Fruit fly (Drosophila melanogaster): Measurements from ENCODE around the gene CG13887.
A peak's percentile ranks its signal among the peaks of the same experiment; 100 is the strongest.

CG13887 gene

dm6 chr3L:815234-816200, 22.1 kb upstream of the CG13887 start:
- TF ChIP-seq Hr4 (GFP tag; optimal IDR thresholded peaks at IDR 0.05) (no peak), CG1621 (tag; optimal IDR thresholded peaks at IDR 0.05) (peak; percentile 81), CG15336 (GFP tag; IDR thresholded peaks at IDR 0.05) (0 out of 2 replicates have a peak, but pooled peaks have one; percentile 18), Eip78C (GFP tag) (peak; percentile 64), svp (GFP tag) (peak; percentile 47), CG16779 (tag; optimal IDR thresholded peaks at IDR 0.05) (no peak), eg (GFP tag; IDR thresholded peaks at IDR 0.05) (peak; percentile 37; the same call in 1 of the 3 replicates)

dm6 chr3L:817708-818107, 20.0 kb upstream of the CG13887 start:
- TF ChIP-seq CG11902 (GFP tag; optimal IDR thresholded peaks at IDR 0.05) (peak; percentile 34), Eip93F (GFP tag; optimal IDR thresholded peaks at IDR 0.05) (no peak), CG4318 (GFP tag; optimal IDR thresholded peaks at IDR 0.05) (no peak), net (GFP tag; optimal IDR thresholded peaks at IDR 0.05) (peak; percentile 36), CG11294 (GFP tag; IDR thresholded peaks at IDR 0.05) (no peak), CG10669 (GFP tag; optimal IDR thresholded peaks at IDR 0.05) (peak; percentile 37), CG7368 (GFP tag; optimal IDR thresholded peaks at IDR 0.05) (peak; percentile 1), CG9139 (GFP tag; optimal IDR thresholded peaks at IDR 0.05) (no peak), fkh (GFP tag; optimal IDR thresholded peaks at IDR 0.05) (no peak), CG10631 (GFP tag; optimal IDR thresholded peaks at IDR 0.05) (peak; percentile 50), CG3032 (tag; optimal IDR thresholded peaks at IDR 0.05) (peak; percentile 7), Sox102F (GFP tag; optimal IDR thresholded peaks at IDR 0.05) (peak; percentile 69), acj6 (GFP tag; optimal IDR thresholded peaks at IDR 0.05) (peak; percentile 69), Hr39 (GFP tag; optimal IDR thresholded peaks at IDR 0.05) (peak; percentile 37), esn (GFP tag; optimal IDR thresholded peaks at IDR 0.05) (peak; percentile 67), CG6276 (GFP tag; optimal IDR thresholded peaks at IDR 0.05) (no peak), vri (GFP tag; optimal IDR thresholded peaks at IDR 0.05) (peak; percentile 45), CG3919 (GFP tag; optimal IDR thresholded peaks at IDR 0.05) (peak; percentile 70), Smox (GFP tag; optimal IDR thresholded peaks at IDR 0.05) (peak; percentile 62), lz (GFP tag; optimal IDR thresholded peaks at IDR 0.05) (peak; percentile 54), svp (GFP tag) (peak; percentile 84), CG6808 (GFP tag; optimal IDR thresholded peaks at IDR 0.05) (no peak), cyc (GFP tag; optimal IDR thresholded peaks at IDR 0.05) (peak; percentile 37), Sox14 (GFP tag; optimal IDR thresholded peaks at IDR 0.05) (peak; percentile 41), Lpt (GFP tag; optimal IDR thresholded peaks at IDR 0.05) (no peak), Blimp-1 (GFP tag; optimal IDR thresholded peaks at IDR 0.05) (no peak), CG1621 (tag; optimal IDR thresholded peaks at IDR 0.05) (peak; percentile 16), Hr38 (GFP tag; optimal IDR thresholded peaks at IDR 0.05) (no peak), Ets21C (GFP tag; optimal IDR thresholded peaks at IDR 0.05) (peak; percentile 30), CG8319 (GFP tag; optimal IDR thresholded peaks at IDR 0.05) (peak; percentile 32), OdsH (GFP tag; optimal IDR thresholded peaks at IDR 0.05) (peak; percentile 56), topi (GFP tag; optimal IDR thresholded peaks at IDR 0.05) (peak; percentile 67), CG31627 (GFP tag; optimal IDR thresholded peaks at IDR 0.05) (peak; percentile 53), CG8632 (GFP tag; optimal IDR thresholded peaks at IDR 0.05) (peak; percentile 47), ss (GFP tag; optimal IDR thresholded peaks at IDR 0.05) (peak in 1 of 2 experiments; percentile 30), dsx (GFP tag; optimal IDR thresholded peaks at IDR 0.05; ENCODE audit: poor library complexity, severe bottlenecking) (peak; percentile 26), eg (GFP tag; IDR thresholded peaks at IDR 0.05) (no peak), CG34406 (GFP tag; optimal IDR thresholded peaks at IDR 0.05) (peak; percentile 56), Eip78C (GFP tag) (peak; percentile 92), salr (GFP tag; optimal IDR thresholded peaks at IDR 0.05) (no peak), CG6854 (GFP tag; optimal IDR thresholded peaks at IDR 0.05) (peak; percentile 37), Hr4 (GFP tag; optimal IDR thresholded peaks at IDR 0.05) (peak; percentile 20), CG6792 (GFP tag; optimal IDR thresholded peaks at IDR 0.05) (peak; percentile 57), Gug (GFP tag; IDR thresholded peaks at IDR 0.05) (no peak), pdm3 (GFP tag; optimal IDR thresholded peaks at IDR 0.05) (peak; percentile 50)
